Fruit fly (Drosophila melanogaster): ENCODE data around the gene CG7768.

- TF ChIP-seq h (optimal IDR thresholded peaks at IDR 0.05) (no peak), Myc (optimal IDR thresholded peaks at IDR 0.05) (no peak), insv (optimal IDR thresholded peaks at IDR 0.05) (no peak), Sin3A (optimal IDR thresholded peaks at IDR 0.05) (no peak), psq (optimal IDR thresholded peaks at IDR 0.05) (no peak)
These were observed 17.0 kb upstream of the CG7768 start for dm6 chr3L:14200966-14201365.
